Fruit fly (Drosophila melanogaster): ENCODE measurements around the gene CG34382.

The CG34382 gene

dm6 chr3L:9888630-9889130 is 9.9 kb downstream of the CG34382 start, which contains the start of the genes Taf2 and CalpB (continued):
- no peak for TF ChIP-seq CG8089 (GFP tag; optimal IDR thresholded peaks at IDR 0.05)
- peak; percentile 96 for TF ChIP-seq CG8924 (tag; optimal IDR thresholded peaks at IDR 0.05)
- TF ChIP-seq Xbp1 (GFP tag; optimal IDR thresholded peaks at IDR 0.05) = peak; percentile 84
- peak; percentile 11 for TF ChIP-seq HmgD (GFP tag; optimal IDR thresholded peaks at IDR 0.05)
- peak; percentile 73 for TF ChIP-seq CG4617 (GFP tag; optimal IDR thresholded peaks at IDR 0.05; ENCODE audit: borderline replicate concordance)
- no peak for TF ChIP-seq Trl (optimal IDR thresholded peaks at IDR 0.05)
- no peak for TF ChIP-seq Trl (GFP tag; optimal IDR thresholded peaks at IDR 0.05)
- peak; percentile 93 for TF ChIP-seq CG10147 (GFP tag; optimal IDR thresholded peaks at IDR 0.05)
- peak; percentile 62 for TF ChIP-seq CG10431 (GFP tag; optimal IDR thresholded peaks at IDR 0.05)
- peak; percentile 87 for TF ChIP-seq Blimp-1 (GFP tag; optimal IDR thresholded peaks at IDR 0.05)
- TF ChIP-seq NfI (GFP tag; optimal IDR thresholded peaks at IDR 0.05) = peak; percentile 73
- TF ChIP-seq B-H1 (GFP tag; IDR thresholded peaks at IDR 0.05) = peak; percentile 54
- peak; percentile 11 for TF ChIP-seq D19B (GFP tag; optimal IDR thresholded peaks at IDR 0.05)
- TF ChIP-seq caup (GFP tag; optimal IDR thresholded peaks at IDR 0.05; ENCODE audit: severe bottlenecking) = peak; percentile 72
- no peak for TF ChIP-seq jigr1 (GFP tag; IDR thresholded peaks at IDR 0.05)
- no peak for TF ChIP-seq NK7.1 (GFP tag; optimal IDR thresholded peaks at IDR 0.05)
- TF ChIP-seq chn (GFP tag; optimal IDR thresholded peaks at IDR 0.05) = peak; percentile 58
- peak; percentile 36 for TF ChIP-seq Myb (GFP tag; optimal IDR thresholded peaks at IDR 0.05)
- TF ChIP-seq Nf-YB (GFP tag; optimal IDR thresholded peaks at IDR 0.05) = peak; percentile 72
- TF ChIP-seq btn (GFP tag; optimal IDR thresholded peaks at IDR 0.05) = no peak
- TF ChIP-seq fd64A (GFP tag; optimal IDR thresholded peaks at IDR 0.05) = no peak
- TF ChIP-seq danr (GFP tag; IDR thresholded peaks at IDR 0.05) = peak; percentile 59; the same call in 1 of the 2 replicates
- TF ChIP-seq nmo (GFP tag; optimal IDR thresholded peaks at IDR 0.05) = peak; percentile 95
- TF ChIP-seq Atf-2 (GFP tag; optimal IDR thresholded peaks at IDR 0.05) = no peak
- no peak for TF ChIP-seq crc (GFP tag; optimal IDR thresholded peaks at IDR 0.05)
- TF ChIP-seq CG15479 (GFP tag; optimal IDR thresholded peaks at IDR 0.05) = no peak
- TF ChIP-seq lov (optimal IDR thresholded peaks at IDR 0.05) = no peak
- TF ChIP-seq lov (GFP tag; IDR thresholded peaks at IDR 0.05) = no peak
- peak; percentile 94 for TF ChIP-seq CG10979 (tag; optimal IDR thresholded peaks at IDR 0.05)
- TF ChIP-seq wor (GFP tag; IDR thresholded peaks at IDR 0.05) = peak; percentile 67
- TF ChIP-seq CG15011 (GFP tag; optimal IDR thresholded peaks at IDR 0.05) = peak; percentile 62
- peak; percentile 34; the same call in 1 of the 2 replicates for TF ChIP-seq peb (GFP tag; IDR thresholded peaks at IDR 0.05)
- TF ChIP-seq twi (tag; optimal IDR thresholded peaks at IDR 0.05) = peak; percentile 83
- TF ChIP-seq Hmr (GFP tag; optimal IDR thresholded peaks at IDR 0.05) = peak; percentile 85
- peak; percentile 86 for TF ChIP-seq CG4424 (GFP tag; optimal IDR thresholded peaks at IDR 0.05)
- TF ChIP-seq CG18599 (GFP tag; optimal IDR thresholded peaks at IDR 0.05) = peak; percentile 87
- TF ChIP-seq Deaf1 (tag; optimal IDR thresholded peaks at IDR 0.05) = peak; percentile 82
- peak; percentile 7 for TF ChIP-seq CG4282 (GFP tag; optimal IDR thresholded peaks at IDR 0.05)
- no peak for TF ChIP-seq Jarid2 (GFP tag; optimal IDR thresholded peaks at IDR 0.05)
- peak; percentile 53 for TF ChIP-seq ap (GFP tag; IDR thresholded peaks at IDR 0.05)
- TF ChIP-seq Fer1 (GFP tag; optimal IDR thresholded peaks at IDR 0.05) = no peak
- TF ChIP-seq Hr39 (optimal IDR thresholded peaks at IDR 0.05) = no peak
- peak; percentile 73 for TF ChIP-seq oc (tag; optimal IDR thresholded peaks at IDR 0.05)
- peak; percentile 56 for TF ChIP-seq NFAT (GFP tag; IDR thresholded peaks at IDR 0.05)
- TF ChIP-seq CG1832 (GFP tag; optimal IDR thresholded peaks at IDR 0.05) = no peak
- peak; percentile 16 for TF ChIP-seq CG15073 (GFP tag; optimal IDR thresholded peaks at IDR 0.05)
- TF ChIP-seq CG13424 (tag; optimal IDR thresholded peaks at IDR 0.05) = peak; percentile 90
- no peak for TF ChIP-seq Gsc (GFP tag; IDR thresholded peaks at IDR 0.05)
- peak; percentile 94 for TF ChIP-seq CoRest (tag; optimal IDR thresholded peaks at IDR 0.05)
- TF ChIP-seq Atf3 (GFP tag; optimal IDR thresholded peaks at IDR 0.05) = no peak
- peak; percentile 34 for TF ChIP-seq CG1529 (GFP tag; optimal IDR thresholded peaks at IDR 0.05)
